Worm (Caenorhabditis elegans) whole organism, late embryonic: Measurements from ENCODE around the gene ZK512.2.

Source experiments
- K02D7.2 ChIP-seq: sonication (generic microtip); optimal IDR thresholded peaks from 2 replicates; lab custom pipeline; 2017; ENCODE audit warnings: mild to moderate bottlenecking, missing genetic modification characterization, missing compliant biosample characterization
- fkh-10 ChIP-seq: fragments of 150-350 bp; optimal IDR thresholded peaks from 2 replicates; lab custom pipeline; 2014; ENCODE audit warnings: missing biosample characterization, missing genetic modification reagents, missing genetic modification characterization
- pag-3 ChIP-seq: sonication (generic microtip); optimal IDR thresholded peaks from 2 replicates; lab custom pipeline; 2016; ENCODE audit warnings: missing compliant biosample characterization, missing genetic modification characterization, borderline replicate concordance
- sox-4 ChIP-seq: sonication (generic microtip); optimal IDR thresholded peaks from 2 replicates; lab custom pipeline; 2017; ENCODE audit warnings: mild to moderate bottlenecking, missing genetic modification characterization, inconsistent platforms, missing compliant biosample characterization

DNA sequence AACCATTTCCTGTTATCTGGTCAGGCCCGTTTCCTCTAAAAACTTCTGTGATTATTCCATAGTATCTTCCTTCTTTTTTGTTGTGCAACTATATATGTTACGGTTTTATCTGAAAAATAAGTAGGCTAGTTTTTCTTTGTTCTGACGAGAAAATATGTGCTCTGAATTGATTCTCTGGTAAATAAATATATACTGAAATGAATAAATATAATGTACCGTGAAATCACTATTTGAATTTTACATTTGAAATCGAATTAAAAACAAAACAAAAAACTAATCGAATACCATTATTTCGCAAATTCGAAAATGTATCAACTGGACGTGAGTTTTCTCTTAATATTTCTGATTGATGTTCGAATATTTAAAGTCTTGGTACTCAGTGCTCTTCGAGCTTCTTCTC lies 14.0 kb downstream of the ZK512.2 start, which contains the start of gene ZK512.10:
- TF ChIP-seq fkh-10 (GFP tag; lab: Kevin White, UChicago), result no peak
- no peak for TF ChIP-seq sox-4 (tag; lab: Kevin White, UChicago)
- TF ChIP-seq K02D7.2 (tag; lab: Kevin White, UChicago), result no peak
- TF ChIP-seq pag-3 (tag; lab: Kevin White, UChicago), result no peak
